Fruit fly (Drosophila melanogaster) whole organism, prepupa: ENCODE measurements at regions not wholly inside any gene's neighbourhood (a gene's known extent, or its start where the extent isn't known, plus 50 kb on each side); places are given as distances from the start of the nearest gene placed in this dataset.

Experiments used
- Blimp-1 ChIP-seq: fragments of 200-800 bp; sonication (Bioruptor generic); optimal IDR thresholded peaks from 3 replicates; lab custom pipeline; 2017; ENCODE audit warnings: missing biosample characterization, missing genetic modification characterization, mild to moderate bottlenecking, moderate library complexity, missing genetic modification reagents
- CG10631 ChIP-seq: fragments of 200-800 bp; sonication (Bioruptor generic); optimal IDR thresholded peaks from 2 replicates; lab custom pipeline; 2016; ENCODE audit warnings: missing biosample characterization, missing genetic modification characterization
- CG10669 ChIP-seq: fragments of 200-800 bp; sonication (Bioruptor generic); optimal IDR thresholded peaks from 3 replicates; lab custom pipeline; 2018; ENCODE audit warnings: missing biosample characterization, mild to moderate bottlenecking, missing genetic modification characterization, moderate library complexity
- CG11294 ChIP-seq: fragments of 200-800 bp; sonication (Bioruptor generic); IDR thresholded peaks from 2 replicates; pipeline ENCODE4 v1.3.6; 2022; ENCODE audit warnings: missing biosample characterization, missing genetic modification characterization
- CG11762 ChIP-seq: fragments of 200-800 bp; sonication (Bioruptor generic); optimal IDR thresholded peaks from 3 replicates; lab custom pipeline; 2016; ENCODE audit warnings: missing biosample characterization, missing genetic modification characterization; ENCODE audit not compliant: insufficient read depth
- CG11902 ChIP-seq: fragments of 200-800 bp; sonication (Bioruptor generic); optimal IDR thresholded peaks from 3 replicates; lab custom pipeline; 2016; ENCODE audit warnings: missing biosample characterization, missing genetic modification characterization
- CG1621 ChIP-seq: fragments of 200-800 bp; sonication (Bioruptor generic); optimal IDR thresholded peaks from 3 replicates; lab custom pipeline; 2018; ENCODE audit warnings: missing biosample characterization, mild to moderate bottlenecking, missing genetic modification characterization
- CG3032 ChIP-seq: fragments of 200-800 bp; optimal IDR thresholded peaks from 2 replicates; lab custom pipeline; 2019; ENCODE audit warnings: missing biosample characterization, mild to moderate bottlenecking, missing genetic modification characterization, moderate library complexity
- CG32006 ChIP-seq: fragments of 200-800 bp; sonication (Bioruptor generic); optimal IDR thresholded peaks from 3 replicates; lab custom pipeline; 2017; ENCODE audit warnings: missing biosample characterization, mild to moderate bottlenecking, missing genetic modification characterization
- CG34406 ChIP-seq: fragments of 200-800 bp; sonication (Bioruptor generic); optimal IDR thresholded peaks from 3 replicates; lab custom pipeline; 2016; ENCODE audit warnings: missing biosample characterization, missing genetic modification characterization
- CG3919 ChIP-seq: fragments of 200-800 bp; sonication (Bioruptor generic); optimal IDR thresholded peaks from 3 replicates; lab custom pipeline; 2016; ENCODE audit warnings: missing biosample characterization, missing genetic modification characterization
- CG4318 ChIP-seq: fragments of 200-800 bp; sonication (Bioruptor generic); optimal IDR thresholded peaks from 3 replicates; lab custom pipeline; 2017; ENCODE audit warnings: missing biosample characterization, mild to moderate bottlenecking, missing genetic modification characterization
- CG6163 ChIP-seq: fragments of 200-800 bp; sonication (Bioruptor generic); IDR thresholded peaks from 3 replicates; pipeline ENCODE4 v1.3.6; 2022; ENCODE audit warnings: missing biosample characterization, missing genetic modification characterization
- CG6276 ChIP-seq: fragments of 200-800 bp; sonication (Bioruptor generic); optimal IDR thresholded peaks from 2 replicates; lab custom pipeline; 2017; ENCODE audit warnings: missing biosample characterization, mild to moderate bottlenecking, missing genetic modification characterization
- CG6808 ChIP-seq: fragments of 200-800 bp; sonication (Bioruptor generic); optimal IDR thresholded peaks from 3 replicates; lab custom pipeline; 2017; ENCODE audit warnings: missing biosample characterization, missing genetic modification characterization, mild to moderate bottlenecking, moderate library complexity, missing genetic modification reagents
- CG6854 ChIP-seq: fragments of 200-800 bp; sonication (Bioruptor generic); optimal IDR thresholded peaks from 2 replicates; lab custom pipeline; 2017; ENCODE audit warnings: missing biosample characterization, mild to moderate bottlenecking, missing genetic modification characterization
- CG8119 ChIP-seq: fragments of 200-800 bp; sonication (Bioruptor generic); IDR thresholded peaks from 3 replicates; pipeline ENCODE4 v1.3.6; 2022; ENCODE audit warnings: missing biosample characterization, missing genetic modification characterization
- CG8319 ChIP-seq: fragments of 200-800 bp; sonication (Bioruptor generic); optimal IDR thresholded peaks from 3 replicates; lab custom pipeline; 2016; ENCODE audit warnings: missing biosample characterization, missing genetic modification characterization
- CG8632 ChIP-seq: fragments of 200-800 bp; sonication (Bioruptor generic); optimal IDR thresholded peaks from 3 replicates; lab custom pipeline; 2016; ENCODE audit warnings: missing biosample characterization, missing genetic modification characterization
- CG9139 ChIP-seq: fragments of 200-800 bp; sonication (Bioruptor generic); optimal IDR thresholded peaks from 3 replicates; lab custom pipeline; 2017; ENCODE audit warnings: missing biosample characterization, mild to moderate bottlenecking, missing genetic modification characterization
- Eip78C ChIP-seq: fragments of 200-800 bp; sonication (Bioruptor generic); peaks from one replicate; lab custom pipeline; 2016; ENCODE audit warnings: missing biosample characterization, missing genetic modification characterization
- Eip93F ChIP-seq: fragments of 200-800 bp; sonication (Bioruptor generic); optimal IDR thresholded peaks from 2 replicates; lab custom pipeline; 2016; ENCODE audit warnings: missing biosample characterization, mild to moderate bottlenecking, missing genetic modification characterization
- Ets21C ChIP-seq: fragments of 200-800 bp; sonication (Bioruptor generic); optimal IDR thresholded peaks from 3 replicates; lab custom pipeline; 2016; ENCODE audit warnings: missing biosample characterization, missing genetic modification characterization
- Ets96B ChIP-seq: fragments of 200-800 bp; optimal IDR thresholded peaks from 2 replicates; lab custom pipeline; 2019; ENCODE audit warnings: missing biosample characterization, mild to moderate bottlenecking, missing genetic modification characterization, moderate library complexity
- Gug ChIP-seq: fragments of 200-800 bp; sonication (Bioruptor generic); IDR thresholded peaks from 2 replicates; pipeline ENCODE4 v1.3.6; 2022; ENCODE audit warnings: missing biosample characterization, missing genetic modification characterization
- Hr38 ChIP-seq: sonication (Bioruptor generic); optimal IDR thresholded peaks from 2 replicates; lab custom pipeline; 2016; ENCODE audit warnings: missing biosample characterization, missing genetic modification characterization
- Met ChIP-seq: fragments of 200-800 bp; sonication (Bioruptor generic); optimal IDR thresholded peaks from 3 replicates; lab custom pipeline; 2016; ENCODE audit warnings: missing biosample characterization, missing genetic modification characterization
- OdsH ChIP-seq: fragments of 200-800 bp; sonication (Bioruptor generic); optimal IDR thresholded peaks from 3 replicates; lab custom pipeline; 2016; ENCODE audit warnings: missing biosample characterization, missing genetic modification characterization
- Smox ChIP-seq: fragments of 200-800 bp; sonication (Bioruptor generic); optimal IDR thresholded peaks from 3 replicates; lab custom pipeline; 2016; ENCODE audit warnings: missing biosample characterization, missing genetic modification characterization
- Sox102F ChIP-seq: fragments of 200-800 bp; sonication (Bioruptor generic); optimal IDR thresholded peaks from 2 replicates; lab custom pipeline; 2016; ENCODE audit warnings: missing biosample characterization, mild to moderate bottlenecking, missing genetic modification characterization
- Sox14 ChIP-seq: fragments of 200-800 bp; sonication (Bioruptor generic); optimal IDR thresholded peaks from 3 replicates; lab custom pipeline; 2016; ENCODE audit warnings: missing biosample characterization, missing genetic modification characterization
- achi ChIP-seq: fragments of 200-800 bp; sonication (Bioruptor generic); optimal IDR thresholded peaks from 3 replicates; lab custom pipeline; 2016; ENCODE audit warnings: missing biosample characterization, missing genetic modification characterization
- dac ChIP-seq: fragments of 200-800 bp; sonication (Bioruptor generic); optimal IDR thresholded peaks from 2 replicates; lab custom pipeline; 2017; ENCODE audit warnings: missing biosample characterization, mild to moderate bottlenecking, missing genetic modification characterization
- eg ChIP-seq: fragments of 200-800 bp; sonication (Bioruptor generic); IDR thresholded peaks from 3 replicates; pipeline ENCODE4 v1.3.6; 2022; ENCODE audit warnings: missing biosample characterization, missing genetic modification characterization
- fd59A ChIP-seq: fragments of 200-800 bp; sonication (Bioruptor generic); optimal IDR thresholded peaks from 2 replicates; lab custom pipeline; 2017; ENCODE audit warnings: missing biosample characterization, mild to moderate bottlenecking, missing genetic modification characterization, missing genetic modification reagents
- fd85E ChIP-seq: fragments of 200-800 bp; sonication (Bioruptor generic); optimal IDR thresholded peaks from 3 replicates; lab custom pipeline; 2016; ENCODE audit warnings: missing biosample characterization, missing genetic modification characterization
- fkh ChIP-seq: fragments of 200-800 bp; sonication (Bioruptor generic); optimal IDR thresholded peaks from 3 replicates; lab custom pipeline; 2017; ENCODE audit warnings: missing biosample characterization, mild to moderate bottlenecking, missing genetic modification characterization, moderate library complexity
- lz ChIP-seq: fragments of 200-800 bp; sonication (Bioruptor generic); optimal IDR thresholded peaks from 3 replicates; lab custom pipeline; 2016; ENCODE audit warnings: missing biosample characterization, missing genetic modification characterization
- net ChIP-seq: fragments of 200-800 bp; sonication (Bioruptor generic); optimal IDR thresholded peaks from 3 replicates; lab custom pipeline; 2016; ENCODE audit warnings: missing biosample characterization, missing genetic modification characterization
- pdm3 ChIP-seq: fragments of 200-800 bp; sonication (Bioruptor generic); optimal IDR thresholded peaks from 3 replicates; lab custom pipeline; 2016; ENCODE audit warnings: missing biosample characterization, missing genetic modification characterization
- salr ChIP-seq, 2 experiments: fragments of 200-800 bp; sonication (Bioruptor generic); optimal IDR thresholded peaks; 3 replicates each; lab custom pipeline; 2016 to 2018; ENCODE audit warnings: missing biosample characterization in 2 of 2, missing genetic modification characterization in 2 of 2, mild to moderate bottlenecking in 1 of 2
- spab ChIP-seq: fragments of 200-800 bp; sonication (Bioruptor generic); optimal IDR thresholded peaks from 2 replicates; lab custom pipeline; 2017; ENCODE audit warnings: missing biosample characterization, mild to moderate bottlenecking, missing genetic modification characterization, missing genetic modification reagents
- ss ChIP-seq, 2 experiments: fragments of 200-800 bp; sonication (Bioruptor generic); optimal IDR thresholded peaks; 2 replicates in 1 of 2; 3 replicates in 1 of 2; lab custom pipeline; 2017 to 2018; ENCODE audit warnings: mild to moderate bottlenecking in 2 of 2, missing biosample characterization in 2 of 2, missing genetic modification characterization in 2 of 2, moderate library complexity in 1 of 2
- svp ChIP-seq: fragments of 200-800 bp; sonication (Bioruptor generic); peaks from one replicate; lab custom pipeline; 2016; ENCODE audit warnings: missing biosample characterization, missing genetic modification characterization
- topi ChIP-seq: fragments of 200-800 bp; sonication (Bioruptor generic); optimal IDR thresholded peaks from 3 replicates; lab custom pipeline; 2016; ENCODE audit warnings: missing biosample characterization, missing genetic modification characterization
- vri ChIP-seq: fragments of 200-800 bp; sonication (Bioruptor generic); optimal IDR thresholded peaks from 3 replicates; lab custom pipeline; 2016; ENCODE audit warnings: missing biosample characterization, mild to moderate bottlenecking, missing genetic modification characterization

dm6 chr3L:10331398-10332122 is 58.6 kb downstream of the Or67d start (continued):
- TF ChIP-seq CG9139, result peak; percentile 18
- TF ChIP-seq salr (GFP tag; optimal IDR thresholded peaks at IDR 0.05; lab: Kevin White, UChicago), result peak; percentile 19 to 62
- TF ChIP-seq Hr38 (GFP tag; lab: Kevin White, UChicago), result no peak
- TF ChIP-seq fd85E, result no peak
- peak; percentile 68 for TF ChIP-seq CG11294 (GFP tag; lab: Robert Waterston, UW)
- peak; percentile 44 for TF ChIP-seq CG10669 (GFP tag; lab: Kevin White, UChicago)
- TF ChIP-seq Eip93F (GFP tag; lab: Kevin White, UChicago), result no peak
- no peak for TF ChIP-seq Sox102F
- peak; percentile 28 for TF ChIP-seq CG8632 (GFP tag; lab: Kevin White, UChicago)
- TF ChIP-seq fd59A (GFP tag; lab: Kevin White, UChicago), result peak; percentile 50
- peak; percentile 67 for TF ChIP-seq CG1621
- TF ChIP-seq CG8319, result peak; percentile 24
- no peak for TF ChIP-seq svp (GFP tag; lab: Kevin White, UChicago)
- peak; percentile 86 for TF ChIP-seq Met (GFP tag; lab: Kevin White, UChicago)
- peak; percentile 65 for TF ChIP-seq CG11902 (GFP tag; lab: Kevin White, UChicago)
- TF ChIP-seq CG8119 (GFP tag; lab: Robert Waterston, UW), result peak; percentile 67; the same call in 2 of the 3 replicates
- TF ChIP-seq ss (GFP tag; optimal IDR thresholded peaks at IDR 0.05; lab: Kevin White, UChicago), result no peak
- TF ChIP-seq CG10631, result peak; percentile 91
- TF ChIP-seq Sox14 (GFP tag; lab: Kevin White, UChicago), result peak; percentile 78
- TF ChIP-seq CG6276, result no peak
- TF ChIP-seq lz, result peak; percentile 84
- peak; percentile 74 for TF ChIP-seq eg (GFP tag; lab: Robert Waterston, UW)
- peak; percentile 73 for TF ChIP-seq achi (GFP tag; lab: Kevin White, UChicago)
- TF ChIP-seq Blimp-1 (GFP tag; lab: Kevin White, UChicago), result peak; percentile 14
- TF ChIP-seq Ets21C, result peak; percentile 74
- peak; percentile 93 for TF ChIP-seq Eip78C (GFP tag; lab: Kevin White, UChicago)
- peak; percentile 78 for TF ChIP-seq OdsH (GFP tag; lab: Kevin White, UChicago)
- TF ChIP-seq CG6163, result peak; percentile 72
- peak; percentile 70 for TF ChIP-seq Smox (GFP tag; lab: Kevin White, UChicago)
- TF ChIP-seq net (GFP tag; lab: Kevin White, UChicago), result peak; percentile 36
- no peak for TF ChIP-seq vri (GFP tag; lab: Kevin White, UChicago)
- TF ChIP-seq CG34406 (GFP tag; lab: Kevin White, UChicago), result peak; percentile 46
- TF ChIP-seq CG11762 (GFP tag; lab: Kevin White, UChicago), result peak; percentile 55
- TF ChIP-seq CG6808 (GFP tag; lab: Kevin White, UChicago), result peak; percentile 60

DNA sequence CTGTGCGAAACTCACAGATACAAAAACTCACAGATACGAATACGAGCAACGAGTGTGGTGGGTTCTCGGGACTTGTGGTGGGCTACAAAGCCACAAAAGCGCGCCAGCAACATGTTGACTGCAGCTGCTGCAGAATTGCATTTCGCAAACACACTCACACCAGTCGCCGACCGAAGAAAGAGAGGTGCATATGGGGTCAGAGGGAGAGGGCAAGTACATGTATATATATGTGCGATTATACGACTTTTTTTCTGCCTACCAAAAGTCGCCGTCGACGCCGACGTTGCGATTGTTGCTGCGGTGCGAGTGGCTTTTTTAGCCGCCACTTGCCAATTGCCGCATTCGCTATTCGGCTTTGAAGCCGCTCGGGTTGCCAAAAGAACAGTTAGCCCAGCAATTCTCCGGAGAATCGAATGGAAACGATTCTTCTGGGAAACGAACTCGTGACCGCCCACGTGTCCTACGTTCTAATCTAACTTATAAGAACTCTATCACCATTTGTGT is 59.2 kb downstream of the Or67d start:
- TF ChIP-seq Eip93F (GFP tag; lab: Kevin White, UChicago), result peak; percentile 87
- TF ChIP-seq CG6276, result peak; percentile 55
- TF ChIP-seq CG4318 (GFP tag; lab: Kevin White, UChicago), result no peak
- peak; percentile 92 for TF ChIP-seq fd85E
- TF ChIP-seq CG32006, result no peak
- peak; percentile 85 for TF ChIP-seq CG6854 (GFP tag; lab: Kevin White, UChicago)
- TF ChIP-seq pdm3 (GFP tag; lab: Kevin White, UChicago), result no peak
- peak; percentile 58 for TF ChIP-seq eg (GFP tag; lab: Robert Waterston, UW)
- no peak for TF ChIP-seq Ets21C
- TF ChIP-seq salr (GFP tag; optimal IDR thresholded peaks at IDR 0.05; lab: Kevin White, UChicago), result no peak
- no peak for TF ChIP-seq CG8632 (GFP tag; lab: Kevin White, UChicago)
- no peak for TF ChIP-seq dac (GFP tag; lab: Kevin White, UChicago)
- peak; percentile 27; the same call in 1 of the 2 replicates for TF ChIP-seq Gug
- no peak; the same call in 1 of the 2 replicates for TF ChIP-seq CG11294 (GFP tag; lab: Robert Waterston, UW)
- TF ChIP-seq spab, result no peak
- no peak for TF ChIP-seq CG3032 (tag; lab: Kevin White, UChicago)
- TF ChIP-seq CG11902 (GFP tag; lab: Kevin White, UChicago), result no peak
- TF ChIP-seq CG8119 (GFP tag; lab: Robert Waterston, UW), result peak; percentile 77; the same call in 2 of the 3 replicates
- peak; percentile 38 for TF ChIP-seq topi (GFP tag; lab: Kevin White, UChicago)
- peak; percentile 97 for TF ChIP-seq svp (GFP tag; lab: Kevin White, UChicago)
- no peak for TF ChIP-seq fkh
- TF ChIP-seq Ets96B (tag; lab: Kevin White, UChicago), result no peak
- TF ChIP-seq Met (GFP tag; lab: Kevin White, UChicago), result no peak
- peak; percentile 37 for TF ChIP-seq CG9139
- no peak for TF ChIP-seq CG3919 (GFP tag; lab: Kevin White, UChicago)
- peak; percentile 74 to 86 for TF ChIP-seq ss (GFP tag; optimal IDR thresholded peaks at IDR 0.05; lab: Kevin White, UChicago)
- TF ChIP-seq CG11762 (GFP tag; lab: Kevin White, UChicago), result no peak
- no peak for TF ChIP-seq achi (GFP tag; lab: Kevin White, UChicago)
- peak; percentile 2 for TF ChIP-seq vri (GFP tag; lab: Kevin White, UChicago)
